Fruit fly (Drosophila melanogaster): ENCODE measurements around the gene CG34268.

The CG34268 gene

dm6 chr3L:539383-540088 lies 38.8 kb downstream of the CG34268 start:
- TF ChIP-seq CG17801 (GFP tag; optimal IDR thresholded peaks at IDR 0.05; ENCODE audit: partially characterized antibody), result peak; percentile 70

dm6 chr3L:540089-540407 lies 39.3 kb downstream of the CG34268 start:
- TF ChIP-seq CG17801 (GFP tag; optimal IDR thresholded peaks at IDR 0.05; ENCODE audit: partially characterized antibody), result no peak

- TF ChIP-seq CG17801 (GFP tag; optimal IDR thresholded peaks at IDR 0.05; ENCODE audit: partially characterized antibody), result no peak
These were observed 39.7 kb downstream of the CG34268 start, which contains the start of the genes klar and BORCS6 for dm6 chr3L:540432-540973. Gene klar, minus strand, starts transcription at chr3L:540614. Gene BORCS6, plus strand, starts transcription at chr3L:540851.

dm6 chr3L:542863-543635 lies 42.3 kb downstream of the CG34268 start, which contains the start of the genes Cypl and Hipk:
Gene Cypl, minus strand, starts transcription at chr3L:542931.
Gene Hipk, plus strand, starts transcription at chr3L:543060.
- TF ChIP-seq CG17801 (GFP tag; optimal IDR thresholded peaks at IDR 0.05; ENCODE audit: partially characterized antibody), result peak; percentile 62

- no peak for TF ChIP-seq CG17801 (GFP tag; optimal IDR thresholded peaks at IDR 0.05; ENCODE audit: partially characterized antibody)
These were observed 43.4 kb downstream of the CG34268 start for dm6 chr3L:544203-544602.

dm6 chr3L:545512-546161 lies 44.9 kb downstream of the CG34268 start:
- no peak for TF ChIP-seq CG17801 (GFP tag; optimal IDR thresholded peaks at IDR 0.05; ENCODE audit: partially characterized antibody)

dm6 chr3L:546819-547441 lies 46.2 kb downstream of the CG34268 start:
- peak; percentile 65 for TF ChIP-seq CG17801 (GFP tag; optimal IDR thresholded peaks at IDR 0.05; ENCODE audit: partially characterized antibody)

- TF ChIP-seq CG17801 (GFP tag; optimal IDR thresholded peaks at IDR 0.05; ENCODE audit: partially characterized antibody), result peak; percentile 38
These were observed 47.8 kb downstream of the CG34268 start for dm6 chr3L:548304-549198.

- no peak for TF ChIP-seq CG17801 (GFP tag; optimal IDR thresholded peaks at IDR 0.05; ENCODE audit: partially characterized antibody)
These were observed 49.5 kb downstream of the CG34268 start for dm6 chr3L:550082-550827.

dm6 chr3L:550828-551094 lies 50.0 kb downstream of the CG34268 start:
- no peak for TF ChIP-seq CG17801 (GFP tag; optimal IDR thresholded peaks at IDR 0.05; ENCODE audit: partially characterized antibody)

Measured in ovary, adult (tissue).